Worm (Caenorhabditis elegans) whole organism, early embryonic: ENCODE results near the gene F26F2.10.

ENCODE experiments used
- B0310.2 ChIP-seq: sonication (generic microtip); optimal IDR thresholded peaks from 2 replicates; lab custom pipeline; 2016; ENCODE audit warnings: mild to moderate bottlenecking, missing genetic modification characterization, missing compliant biosample characterization
- F13C5.2 ChIP-seq: sonication (generic microtip); optimal IDR thresholded peaks from 2 replicates; lab custom pipeline; 2017; ENCODE audit warnings: mild to moderate bottlenecking, missing genetic modification characterization, inconsistent platforms, missing compliant biosample characterization
- aly-1 ChIP-seq: sonication (generic microtip); optimal IDR thresholded peaks from 2 replicates; lab custom pipeline; 2016; ENCODE audit warnings: missing genetic modification characterization, missing compliant biosample characterization
- ama-1 ChIP-seq: fragments of 150-350 bp; optimal IDR thresholded peaks from 2 replicates; lab custom pipeline; 2014
- ceh-13 ChIP-seq: fragments of 200-800 bp; sonication (Bioruptor generic); optimal IDR thresholded peaks from 2 replicates; lab custom pipeline; 2018; ENCODE audit warnings: mild to moderate bottlenecking, missing genetic modification characterization, missing compliant biosample characterization
- ceh-36 ChIP-seq: sonication (generic microtip); optimal IDR thresholded peaks from 2 replicates; lab custom pipeline; 2016; ENCODE audit warnings: missing genetic modification characterization, inconsistent platforms, missing compliant biosample characterization
- ets-7 ChIP-seq: sonication (generic microtip); optimal IDR thresholded peaks from 2 replicates; lab custom pipeline; 2016; ENCODE audit warnings: missing genotype, missing genetic modification characterization, missing compliant biosample characterization
- flt-1 ChIP-seq: fragments of 200-800 bp; sonication (Bioruptor generic); IDR thresholded peaks from 2 replicates; pipeline ENCODE4 v1.3.6; 2022; ENCODE audit warnings: missing genetic modification characterization, missing compliant biosample characterization
- hmbx-1 ChIP-seq: sonication (generic microtip); optimal IDR thresholded peaks from 2 replicates; lab custom pipeline; 2016; ENCODE audit warnings: mild to moderate bottlenecking, missing genetic modification characterization, missing compliant biosample characterization
- hmg-4 ChIP-seq: fragments of 200-800 bp; sonication (Bioruptor generic); optimal IDR thresholded peaks from 2 replicates; lab custom pipeline; 2018; ENCODE audit warnings: mild to moderate bottlenecking, missing genetic modification characterization, missing compliant biosample characterization
- hnd-1 ChIP-seq: sonication (generic microtip); optimal IDR thresholded peaks from 2 replicates; lab custom pipeline; 2016; ENCODE audit warnings: missing genetic modification characterization, missing compliant biosample characterization
- pes-1 ChIP-seq: fragments of 200-800 bp; sonication (Bioruptor generic); IDR thresholded peaks from 2 replicates; pipeline ENCODE4 v1.3.6; 2022; ENCODE audit warnings: missing genetic modification reagents, missing genetic modification characterization, missing compliant biosample characterization
- scrt-1 ChIP-seq: fragments of 200-800 bp; sonication (Bioruptor generic); IDR thresholded peaks from 2 replicates; pipeline ENCODE4 v1.3.6; 2022; ENCODE audit warnings: missing genetic modification characterization, missing compliant biosample characterization
- sea-1 ChIP-seq: fragments of 200-800 bp; sonication (Bioruptor generic); conservative IDR thresholded peaks from 2 replicates; pipeline ENCODE4 v1.3.6; 2022; ENCODE audit warnings: missing genetic modification characterization, missing compliant biosample characterization
- tbx-11 ChIP-seq: fragments of 200-800 bp; sonication (Bioruptor generic); IDR thresholded peaks from 2 replicates; pipeline ENCODE4 v1.3.6; 2022; ENCODE audit warnings: missing genetic modification characterization, missing compliant biosample characterization
- tbx-37 ChIP-seq: fragments of 200-800 bp; sonication (Bioruptor generic); conservative IDR thresholded peaks from 2 replicates; pipeline ENCODE4 v1.3.6; 2022; ENCODE audit warnings: missing genetic modification reagents, missing genetic modification characterization, missing compliant biosample characterization
- tra-4 ChIP-seq: sonication (generic microtip); optimal IDR thresholded peaks from 2 replicates; lab custom pipeline; 2017; ENCODE audit warnings: missing genetic modification characterization, missing compliant biosample characterization

The F26F2.10 gene

ce11 chrV:20561795-20562194, 32.9 kb downstream of the F26F2.10 start, which contains the start of gene F26F2.1:
Gene F26F2.1, minus strand, starts transcription at chrV:20561895.
- TF ChIP-seq B0310.2 (tag; lab: Kevin White, UChicago) (no peak), scrt-1 (no peak), ama-1 (lab: Kevin White, UChicago) (no peak), tbx-11 (no peak), F13C5.2 (tag; lab: Kevin White, UChicago) (no peak), hmbx-1 (tag; lab: Kevin White, UChicago) (no peak), hnd-1 (tag; lab: Kevin White, UChicago) (no peak), tbx-37 (GFP tag; lab: Robert Waterston, UW) (no peak), ceh-13 (GFP tag; lab: Kevin White, UChicago) (no peak), pes-1 (no peak), tra-4 (tag; lab: Kevin White, UChicago) (no peak), aly-1 (tag; lab: Kevin White, UChicago) (no peak), hmg-4 (GFP tag; lab: Kevin White, UChicago) (no peak), ceh-36 (no peak), flt-1 (GFP tag; lab: Robert Waterston, UW) (no peak), sea-1 (no peak)

DNA sequence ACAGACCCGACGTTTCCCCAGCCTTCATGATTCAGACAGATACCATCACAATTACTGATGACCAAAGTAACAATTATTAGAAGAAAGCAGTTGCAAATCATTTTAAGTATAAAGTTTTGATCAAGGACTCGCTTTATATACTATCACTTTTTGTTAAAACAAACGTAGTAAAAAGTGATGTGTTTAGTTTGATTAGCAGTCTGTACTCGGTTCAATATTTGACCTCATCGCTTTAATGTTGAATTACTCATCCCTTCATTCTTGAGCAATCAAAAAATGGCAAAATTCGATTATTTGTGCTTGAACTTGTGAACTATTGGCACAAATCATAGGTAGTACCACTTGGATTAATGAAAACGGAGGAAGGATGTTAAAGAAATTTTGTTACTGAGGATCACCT, 36.4 kb downstream of the F26F2.10 start, which contains the start of gene abf-4:
Gene abf-4 (minus strand): TSS at position 101 of the 400 bp plus-strand sequence.
- TF ChIP-seq ama-1 (lab: Kevin White, UChicago) (no peak), scrt-1 (no peak), F13C5.2 (tag; lab: Kevin White, UChicago) (no peak), ceh-36 (no peak), aly-1 (tag; lab: Kevin White, UChicago) (no peak), hmbx-1 (tag; lab: Kevin White, UChicago) (no peak), hmg-4 (GFP tag; lab: Kevin White, UChicago) (no peak), flt-1 (GFP tag; lab: Robert Waterston, UW) (no peak), hnd-1 (tag; lab: Kevin White, UChicago) (no peak)

- TF ChIP-seq pes-1 (no peak), B0310.2 (tag; lab: Kevin White, UChicago) (no peak), ceh-13 (GFP tag; lab: Kevin White, UChicago) (no peak), sea-1 (no peak), scrt-1 (no peak), hmbx-1 (tag; lab: Kevin White, UChicago) (no peak), flt-1 (GFP tag; lab: Robert Waterston, UW) (no peak), tbx-37 (GFP tag; lab: Robert Waterston, UW) (no peak), tra-4 (tag; lab: Kevin White, UChicago) (no peak), aly-1 (tag; lab: Kevin White, UChicago) (no peak), ceh-36 (no peak)
Observed at ce11 chrV:20556260-20556659, 38.4 kb downstream of the F26F2.10 start, which contains the start of gene Y38H6C.23. Gene Y38H6C.23, minus strand, starts transcription at chrV:20556360.

- TF ChIP-seq hmg-4 (GFP tag; lab: Kevin White, UChicago): no peak
- TF ChIP-seq scrt-1: no peak
- TF ChIP-seq tbx-11: no peak
- TF ChIP-seq F13C5.2 (tag; lab: Kevin White, UChicago): no peak
- TF ChIP-seq aly-1 (tag; lab: Kevin White, UChicago): no peak
- TF ChIP-seq tbx-37 (GFP tag; lab: Robert Waterston, UW): no peak
Observed at ce11 chrV:20555120-20555519, 39.5 kb downstream of the F26F2.10 start, which contains the start of gene Y38H6C.21. Gene Y38H6C.21, minus strand, starts transcription at chrV:20555267.

DNA sequence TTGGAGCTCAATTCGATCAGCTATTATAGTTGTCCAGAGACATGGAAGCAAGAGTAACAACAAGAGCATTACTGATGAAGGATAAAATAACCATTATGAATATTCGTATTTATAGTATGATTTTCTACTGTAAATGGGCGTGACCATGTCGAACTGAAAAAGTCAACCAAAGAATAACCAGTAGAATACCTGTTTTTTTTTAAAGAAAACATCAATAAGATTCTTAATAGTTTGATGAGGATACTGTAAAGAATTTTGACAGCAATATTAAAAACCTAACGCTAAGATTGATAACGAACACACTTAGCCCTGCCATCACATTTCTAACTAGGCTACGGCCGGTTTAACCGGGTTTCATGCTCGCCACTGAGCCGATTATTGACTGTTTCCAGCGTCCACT, 41.7 kb downstream of the F26F2.10 start, which contains the start of gene vmo-1:
Gene vmo-1 (minus strand): TSS at position 101 of the 400 bp plus-strand sequence.
- TF ChIP-seq tbx-37 (GFP tag; lab: Robert Waterston, UW) (no peak), B0310.2 (tag; lab: Kevin White, UChicago) (no peak), tbx-11 (no peak), ceh-13 (GFP tag; lab: Kevin White, UChicago) (no peak), ceh-36 (no peak), hnd-1 (tag; lab: Kevin White, UChicago) (no peak), flt-1 (GFP tag; lab: Robert Waterston, UW) (no peak), hmbx-1 (tag; lab: Kevin White, UChicago) (no peak), sea-1 (no peak), ama-1 (lab: Kevin White, UChicago) (no peak), tra-4 (tag; lab: Kevin White, UChicago) (no peak), scrt-1 (no peak), pes-1 (no peak), aly-1 (tag; lab: Kevin White, UChicago) (no peak), F13C5.2 (tag; lab: Kevin White, UChicago) (no peak), ets-7 (tag; lab: Kevin White, UChicago) (no peak), hmg-4 (GFP tag; lab: Kevin White, UChicago) (no peak)

ce11 chrV:20551096-20551495, 43.5 kb downstream of the F26F2.10 start, which contains the start of gene Y38H6C.20:
Gene Y38H6C.20, minus strand, starts transcription at chrV:20551196.
- TF ChIP-seq sea-1: no peak
- TF ChIP-seq hmg-4 (GFP tag; lab: Kevin White, UChicago): no peak
- no peak for TF ChIP-seq tbx-11
- TF ChIP-seq B0310.2 (tag; lab: Kevin White, UChicago): no peak
- TF ChIP-seq F13C5.2 (tag; lab: Kevin White, UChicago): no peak
- no peak for TF ChIP-seq tbx-37 (GFP tag; lab: Robert Waterston, UW)
- TF ChIP-seq pes-1: no peak
- TF ChIP-seq scrt-1: no peak
- TF ChIP-seq aly-1 (tag; lab: Kevin White, UChicago): no peak
- no peak for TF ChIP-seq ets-7 (tag; lab: Kevin White, UChicago)
- no peak for TF ChIP-seq ama-1 (lab: Kevin White, UChicago)
- TF ChIP-seq hmbx-1 (tag; lab: Kevin White, UChicago): no peak
- TF ChIP-seq ceh-36: no peak
- no peak for TF ChIP-seq hnd-1 (tag; lab: Kevin White, UChicago)
- no peak for TF ChIP-seq flt-1 (GFP tag; lab: Robert Waterston, UW)
- no peak for TF ChIP-seq tra-4 (tag; lab: Kevin White, UChicago)
- no peak for TF ChIP-seq ceh-13 (GFP tag; lab: Kevin White, UChicago)

DNA sequence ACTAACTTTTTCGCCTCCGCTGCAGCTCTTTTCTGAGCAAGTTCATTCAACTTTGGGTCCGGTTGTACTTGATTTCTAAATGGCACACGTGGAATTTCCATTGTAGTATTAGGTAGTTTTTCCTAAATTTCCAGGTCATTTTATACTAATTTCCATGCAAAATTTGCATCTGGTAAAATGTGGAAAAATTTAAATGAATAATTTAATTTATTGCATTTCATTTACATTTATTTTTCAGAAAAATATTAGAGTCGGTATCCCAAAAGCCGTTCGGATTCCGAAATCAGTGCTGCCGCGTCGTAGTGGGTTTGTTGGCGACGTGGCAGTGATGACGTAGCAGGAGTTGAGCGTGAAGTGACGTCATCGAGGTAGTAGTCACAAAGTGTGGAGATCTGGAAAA, 47.6 kb downstream of the F26F2.10 start, which contains the start of gene Y38H6C.18:
Gene Y38H6C.18 (minus strand): TSS at position 101 of the 400 bp plus-strand sequence.
- no peak for TF ChIP-seq scrt-1
- TF ChIP-seq ceh-36: no peak
